Worm (Caenorhabditis elegans) whole organism, L2 larva: ENCODE results near the gene nhr-261.

Experiments used
- F13H6.1 ChIP-seq: sonication (generic microtip); optimal IDR thresholded peaks from 2 replicates; lab custom pipeline; 2016; ENCODE audit warnings: missing genetic modification characterization, missing compliant biosample characterization
- R02D3.7 ChIP-seq: fragments of 150-350 bp; optimal IDR thresholded peaks from 2 replicates; lab custom pipeline; 2014; ENCODE audit warnings: missing biosample characterization, missing genetic modification characterization
- Y55F3AM.14 ChIP-seq: fragments of 200-800 bp; sonication (Bioruptor generic); optimal IDR thresholded peaks from 2 replicates; lab custom pipeline; 2018; ENCODE audit warnings: mild to moderate bottlenecking, missing genetic modification characterization, missing compliant biosample characterization
- ZK546.5 ChIP-seq: sonication (generic microtip); optimal IDR thresholded peaks from 2 replicates; lab custom pipeline; 2017; ENCODE audit warnings: missing biosample characterization, missing genetic modification characterization
- alr-1 ChIP-seq: fragments of 150-350 bp; optimal IDR thresholded peaks from 2 replicates; lab custom pipeline; 2014; ENCODE audit warnings: missing biosample characterization, missing genetic modification characterization
- aly-2 ChIP-seq: fragments of 150-350 bp; optimal IDR thresholded peaks from 2 replicates; lab custom pipeline; 2014; ENCODE audit warnings: missing biosample characterization, missing genetic modification characterization
- ama-1 ChIP-seq: fragments of 150-350 bp; optimal IDR thresholded peaks from 2 replicates; lab custom pipeline; 2018; ENCODE audit warnings: inconsistent platforms
- blmp-1 ChIP-seq: sonication (generic microtip); optimal IDR thresholded peaks from 2 replicates; lab custom pipeline; 2017; ENCODE audit warnings: missing genetic modification characterization, mild to moderate bottlenecking, missing compliant biosample characterization, antibody characterized with exemption, moderate library complexity; ENCODE audit not compliant: insufficient read depth
- ceh-16 ChIP-seq: fragments of 150-350 bp; optimal IDR thresholded peaks from 2 replicates; lab custom pipeline; 2014; ENCODE audit warnings: missing biosample characterization, missing genetic modification characterization
- ceh-82 ChIP-seq: fragments of 150-350 bp; optimal IDR thresholded peaks from 2 replicates; lab custom pipeline; 2014; ENCODE audit warnings: missing biosample characterization, missing genetic modification characterization
- dmd-4 ChIP-seq: sonication (generic microtip); optimal IDR thresholded peaks from 2 replicates; lab custom pipeline; 2017; ENCODE audit warnings: missing biosample characterization, missing genetic modification characterization
- egl-27 ChIP-seq: sonication (generic microtip); optimal IDR thresholded peaks from 3 replicates; lab custom pipeline; 2017; ENCODE audit warnings: missing biosample characterization, missing genetic modification reagents, missing genetic modification characterization
- elt-1 ChIP-seq: fragments of 150-350 bp; optimal IDR thresholded peaks from 2 replicates; lab custom pipeline; 2014; ENCODE audit warnings: missing biosample characterization, missing genetic modification characterization
- elt-3 ChIP-seq: sonication (generic microtip); optimal IDR thresholded peaks from 2 replicates; lab custom pipeline; 2017; ENCODE audit warnings: missing biosample characterization, missing genetic modification characterization
- fos-1 ChIP-seq: fragments of 150-350 bp; optimal IDR thresholded peaks from 2 replicates; lab custom pipeline; 2014; ENCODE audit warnings: missing biosample characterization, missing genetic modification characterization
- gmeb-1 ChIP-seq: fragments of 150-350 bp; optimal IDR thresholded peaks from 2 replicates; lab custom pipeline; 2014; ENCODE audit warnings: missing biosample characterization, missing genetic modification characterization
- lin-11 ChIP-seq: fragments of 150-350 bp; sonication (generic microtip); optimal IDR thresholded peaks from 2 replicates; lab custom pipeline; 2014; ENCODE audit warnings: missing biosample characterization, missing genetic modification characterization, inconsistent platforms, mixed read lengths
- lin-13 ChIP-seq: fragments of 150-350 bp; optimal IDR thresholded peaks from 2 replicates; lab custom pipeline; 2014; ENCODE audit warnings: missing biosample characterization, missing genetic modification reagents, missing genetic modification characterization
- mab-5 ChIP-seq: fragments of 150-350 bp; optimal IDR thresholded peaks from 2 replicates; lab custom pipeline; 2014; ENCODE audit warnings: missing biosample characterization, missing genetic modification characterization
- mbf-1 ChIP-seq: sonication (generic microtip); optimal IDR thresholded peaks from 2 replicates; lab custom pipeline; 2017; ENCODE audit warnings: missing biosample characterization, missing genetic modification characterization
- mdl-1 ChIP-seq, 2 experiments: fragments of 150-350 bp in 1 of 2; sonication (generic microtip) in 1 of 2; optimal IDR thresholded peaks; 2 replicates each; lab custom pipeline; 2017; ENCODE audit warnings: missing biosample characterization in 2 of 2, missing genetic modification characterization in 2 of 2
- nhr-11 ChIP-seq: fragments of 150-350 bp; optimal IDR thresholded peaks from 2 replicates; lab custom pipeline; 2014; ENCODE audit warnings: missing biosample characterization, missing genetic modification characterization
- nhr-12 ChIP-seq: fragments of 150-350 bp; optimal IDR thresholded peaks from 2 replicates; lab custom pipeline; 2014; ENCODE audit warnings: missing biosample characterization, missing genetic modification characterization
- nhr-129 ChIP-seq: fragments of 150-350 bp; optimal IDR thresholded peaks from 2 replicates; lab custom pipeline; 2014; ENCODE audit warnings: missing biosample characterization, missing genetic modification characterization
- nhr-237 ChIP-seq: fragments of 150-350 bp; optimal IDR thresholded peaks from 2 replicates; lab custom pipeline; 2014; ENCODE audit warnings: missing biosample characterization, missing genetic modification characterization
- nhr-25 ChIP-seq: fragments of 150-350 bp; sonication (generic microtip); optimal IDR thresholded peaks from 3 replicates; lab custom pipeline; 2014; ENCODE audit warnings: missing biosample characterization, missing genetic modification characterization
- nhr-6 ChIP-seq: fragments of 150-350 bp; optimal IDR thresholded peaks from 2 replicates; lab custom pipeline; 2014; ENCODE audit warnings: missing biosample characterization, missing genetic modification characterization
- nhr-77 ChIP-seq: fragments of 150-350 bp; optimal IDR thresholded peaks from 2 replicates; lab custom pipeline; 2014; ENCODE audit warnings: missing biosample characterization, missing genetic modification characterization
- sem-4 ChIP-seq: fragments of 150-350 bp; optimal IDR thresholded peaks from 2 replicates; lab custom pipeline; 2014; ENCODE audit warnings: missing biosample characterization, missing genetic modification reagents, missing genetic modification characterization
- skn-1 ChIP-seq: sonication (generic microtip); optimal IDR thresholded peaks from 2 replicates; lab custom pipeline; 2017; ENCODE audit warnings: missing biosample characterization, missing genetic modification characterization
- sma-9 ChIP-seq, 2 experiments: fragments of 150-350 bp in 1 of 2; sonication (generic microtip) in 1 of 2; optimal IDR thresholded peaks; 2 replicates each; lab custom pipeline; 2014 to 2016; ENCODE audit warnings: missing genetic modification characterization in 2 of 2, mild to moderate bottlenecking in 1 of 2, missing biosample characterization in 1 of 2, missing compliant biosample characterization in 1 of 2, missing genetic modification reagents in 1 of 2, moderate library complexity in 1 of 2
- snpc-4 ChIP-seq: fragments of 150-350 bp; optimal IDR thresholded peaks from 2 replicates; lab custom pipeline; 2014; ENCODE audit warnings: missing biosample characterization, missing genetic modification characterization
- unc-55 ChIP-seq: fragments of 150-350 bp; sonication (generic microtip); optimal IDR thresholded peaks from 3 replicates; lab custom pipeline; 2014; ENCODE audit warnings: missing biosample characterization, missing genetic modification reagents, missing genetic modification characterization
- unc-62 ChIP-seq: fragments of 150-350 bp; optimal IDR thresholded peaks from 2 replicates; lab custom pipeline; 2014; ENCODE audit warnings: missing biosample characterization, missing genetic modification reagents, missing genetic modification characterization
- zag-1 ChIP-seq: fragments of 150-350 bp; optimal IDR thresholded peaks from 2 replicates; lab custom pipeline; 2014; ENCODE audit warnings: missing biosample characterization, missing genetic modification characterization
- ztf-1 ChIP-seq: fragments of 200-800 bp; sonication (Bioruptor generic); conservative IDR thresholded peaks from 2 replicates; pipeline ENCODE4 v1.3.6; 2022; ENCODE audit warnings: missing genetic modification characterization, missing compliant biosample characterization
- ztf-4 ChIP-seq: fragments of 150-350 bp; optimal IDR thresholded peaks from 2 replicates; lab custom pipeline; 2014; ENCODE audit warnings: missing biosample characterization, missing genetic modification characterization

nhr-261 gene

ce11 chrII:3877874-3878273 lies 13.3 kb upstream of the nhr-261 start, which contains the start of gene sdz-7:
Gene sdz-7 (minus strand): TSS chrII:3877974.
- no peak for TF ChIP-seq lin-13 (GFP tag; lab: Kevin White, UChicago)
- TF ChIP-seq ztf-1: no peak
- TF ChIP-seq elt-3 (tag; lab: Kevin White, UChicago): no peak
- no peak for TF ChIP-seq mdl-1 (tag; optimal IDR thresholded peaks at IDR 0.05; lab: Kevin White, UChicago)
- TF ChIP-seq skn-1 (tag; lab: Kevin White, UChicago): no peak
- no peak for TF ChIP-seq sem-4 (tag; lab: Kevin White, UChicago)
- no peak for TF ChIP-seq nhr-6 (tag; lab: Kevin White, UChicago)
- TF ChIP-seq mab-5 (tag; lab: Kevin White, UChicago): no peak
- no peak for TF ChIP-seq blmp-1 (tag; lab: Kevin White, UChicago)
- no peak for TF ChIP-seq nhr-77 (tag; lab: Kevin White, UChicago)
- TF ChIP-seq aly-2 (tag; lab: Kevin White, UChicago): no peak
- TF ChIP-seq sma-9 (GFP tag; optimal IDR thresholded peaks at IDR 0.05; lab: Kevin White, UChicago): no peak
- no peak for TF ChIP-seq sma-9 (tag; optimal IDR thresholded peaks at IDR 0.05; lab: Kevin White, UChicago)
- TF ChIP-seq unc-55 (GFP tag; lab: Kevin White, UChicago): no peak
- TF ChIP-seq gmeb-1 (tag; lab: Kevin White, UChicago): no peak
- no peak for TF ChIP-seq nhr-12 (tag; lab: Kevin White, UChicago)
- no peak for TF ChIP-seq fos-1
- TF ChIP-seq nhr-11 (tag; lab: Kevin White, UChicago): no peak
- TF ChIP-seq nhr-129 (tag; lab: Kevin White, UChicago): no peak

DNA sequence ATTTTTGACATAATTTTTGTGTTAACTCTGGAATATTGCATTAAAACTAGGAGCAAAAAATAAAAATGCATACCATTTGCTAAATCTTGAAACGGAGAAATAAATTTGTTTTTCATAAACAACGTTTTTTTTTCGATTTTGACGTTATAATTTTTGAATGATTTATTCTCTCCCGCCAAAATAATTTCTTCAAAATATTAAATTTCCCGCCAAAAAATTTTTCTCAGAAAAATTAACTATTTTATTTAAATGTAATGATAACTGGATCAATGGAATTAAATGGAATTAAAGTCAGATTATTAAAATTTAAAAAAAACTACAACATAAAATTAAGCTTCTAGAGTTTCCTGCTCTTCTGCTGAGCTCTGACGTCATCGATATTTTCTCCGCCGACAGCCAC lies 12.6 kb upstream of the nhr-261 start, which contains the start of gene nep-3:
Gene nep-3, minus strand, starts transcription at position 101 of the 400 bp plus-strand sequence.
- TF ChIP-seq lin-11 (tag; lab: Kevin White, UChicago): no peak
- TF ChIP-seq mdl-1 (tag; optimal IDR thresholded peaks at IDR 0.05; lab: Kevin White, UChicago): no peak
- TF ChIP-seq blmp-1 (tag; lab: Kevin White, UChicago): no peak
- TF ChIP-seq ceh-16 (tag; lab: Kevin White, UChicago): no peak
- no peak for TF ChIP-seq F13H6.1 (tag; lab: Kevin White, UChicago)
- TF ChIP-seq nhr-77 (tag; lab: Kevin White, UChicago): no peak
- no peak for TF ChIP-seq egl-27 (tag; lab: Kevin White, UChicago)
- TF ChIP-seq gmeb-1 (tag; lab: Kevin White, UChicago): no peak
- TF ChIP-seq skn-1 (tag; lab: Kevin White, UChicago): no peak
- no peak for TF ChIP-seq nhr-237 (tag; lab: Kevin White, UChicago)
- TF ChIP-seq alr-1 (tag; lab: Kevin White, UChicago): no peak
- no peak for TF ChIP-seq lin-13 (GFP tag; lab: Kevin White, UChicago)
- no peak for TF ChIP-seq zag-1 (tag; lab: Kevin White, UChicago)

DNA sequence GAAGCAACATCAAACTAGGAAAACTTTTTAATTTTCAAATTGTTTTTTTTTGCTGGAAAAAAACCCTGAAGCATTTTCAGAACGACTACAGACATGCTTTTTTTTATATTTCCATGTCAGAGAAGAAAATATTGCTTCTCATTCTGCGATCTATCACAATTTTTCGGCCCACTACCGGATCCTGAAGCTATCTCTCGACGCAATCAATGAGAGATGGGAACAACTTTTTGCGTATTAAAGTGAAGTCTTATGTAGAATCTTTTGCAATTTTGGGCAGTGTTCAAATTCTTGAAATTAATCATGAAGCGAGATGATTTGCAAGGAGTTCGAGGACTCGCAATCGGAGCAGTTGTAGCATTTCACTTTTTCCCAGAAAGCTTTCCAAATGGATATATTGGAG lies 5.0 kb upstream of the nhr-261 start, which contains the start of gene oac-10:
Gene oac-10, plus strand, starts transcription at position 301 of the 400 bp plus-strand sequence.
- TF ChIP-seq unc-62 (GFP tag; lab: Kevin White, UChicago) (no peak), gmeb-1 (tag; lab: Kevin White, UChicago) (no peak), R02D3.7 (tag; lab: Kevin White, UChicago) (no peak), aly-2 (tag; lab: Kevin White, UChicago) (no peak), zag-1 (tag; lab: Kevin White, UChicago) (no peak), ceh-16 (tag; lab: Kevin White, UChicago) (no peak), ama-1 (lab: Kevin White, UChicago) (no peak), nhr-11 (tag; lab: Kevin White, UChicago) (no peak), dmd-4 (tag; lab: Kevin White, UChicago) (no peak), sem-4 (tag; lab: Kevin White, UChicago) (no peak), ZK546.5 (tag; lab: Kevin White, UChicago) (no peak), egl-27 (tag; lab: Kevin White, UChicago) (no peak), mbf-1 (tag; lab: Kevin White, UChicago) (no peak), ztf-1 (no peak), nhr-25 (tag; lab: Kevin White, UChicago) (no peak), snpc-4 (tag; lab: Kevin White, UChicago) (no peak), ceh-82 (tag; lab: Kevin White, UChicago) (no peak), nhr-12 (tag; lab: Kevin White, UChicago) (no peak), nhr-129 (tag; lab: Kevin White, UChicago) (no peak)

DNA sequence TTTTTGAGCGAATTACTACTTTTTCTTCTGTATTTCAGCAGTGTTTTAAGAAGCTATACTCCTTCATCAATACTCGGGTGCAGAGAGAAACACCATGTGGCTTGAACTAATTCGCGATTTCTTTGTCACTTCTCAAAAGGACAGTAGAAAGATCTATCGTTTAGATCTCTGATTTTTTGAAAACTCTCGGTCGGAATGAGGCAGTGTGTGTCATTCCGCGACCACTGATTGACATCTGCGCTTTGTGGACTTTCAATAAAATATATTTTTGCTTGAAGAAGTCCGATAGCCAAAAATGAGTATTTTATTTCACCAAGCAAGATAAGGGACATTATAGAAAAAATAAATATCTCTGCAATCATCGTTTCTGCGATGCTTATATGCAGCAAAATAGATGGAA lies 2.5 kb downstream of the nhr-261 start:
- TF ChIP-seq fos-1 (no peak), nhr-129 (tag; lab: Kevin White, UChicago) (no peak), ztf-4 (tag; lab: Kevin White, UChicago) (no peak), Y55F3AM.14 (no peak), ztf-1 (no peak), elt-1 (peak; percentile 76)
